Worm (Caenorhabditis elegans) whole organism, L4 larva: Measurements from ENCODE around the gene srb-13.

Experiments used
- F37D6.2 ChIP-seq: sonication (generic microtip); optimal IDR thresholded peaks from 2 replicates; lab custom pipeline; 2016; ENCODE audit warnings: mild to moderate bottlenecking, missing genetic modification characterization, missing compliant biosample characterization
- F44E2.7 ChIP-seq: fragments of 200-800 bp; sonication (Bioruptor generic); IDR thresholded peaks from 2 replicates; pipeline ENCODE4 v2.1.2; 2022; ENCODE audit warnings: missing genetic modification characterization, missing compliant biosample characterization
- F49E8.2 ChIP-seq: sonication (generic microtip); optimal IDR thresholded peaks from 2 replicates; lab custom pipeline; 2016; ENCODE audit warnings: missing compliant biosample characterization, mild to moderate bottlenecking, missing genetic modification characterization, borderline replicate concordance
- Y5F2A.4 ChIP-seq: fragments of 200-800 bp; sonication (Bioruptor generic); optimal IDR thresholded peaks from 2 replicates; lab custom pipeline; 2018; ENCODE audit warnings: mild to moderate bottlenecking, missing genetic modification characterization, missing compliant biosample characterization
- Y75B8A.6 ChIP-seq: fragments of 200-800 bp; sonication (Bioruptor generic); IDR thresholded peaks from 2 replicates; pipeline ENCODE4 v1.3.6; 2022; ENCODE audit warnings: missing genetic modification reagents, missing genetic modification characterization, missing compliant biosample characterization
- ZK546.5 ChIP-seq, 2 experiments: sonication (generic microtip); optimal IDR thresholded peaks; 2 replicates each; lab custom pipeline; 2017; ENCODE audit warnings: missing biosample characterization in 2 of 2, missing genetic modification characterization in 2 of 2
- aha-1 ChIP-seq: fragments of 150-350 bp; peaks from one replicate; lab custom pipeline; 2014; ENCODE audit warnings: missing biosample characterization, missing genetic modification characterization
- aly-2 ChIP-seq: sonication (generic microtip); optimal IDR thresholded peaks from 2 replicates; lab custom pipeline; 2018; ENCODE audit warnings: missing biosample characterization, missing genetic modification characterization
- arid-1 ChIP-seq: fragments of 200-800 bp; sonication (Bioruptor generic); conservative IDR thresholded peaks from 2 replicates; pipeline ENCODE4 v1.3.6; 2022; ENCODE audit warnings: missing genetic modification reagents, missing genetic modification characterization, missing compliant biosample characterization
- ceh-28 ChIP-seq: fragments of 150-350 bp; optimal IDR thresholded peaks from 2 replicates; lab custom pipeline; 2014; ENCODE audit warnings: missing biosample characterization, missing genetic modification reagents, missing genetic modification characterization
- ceh-44 ChIP-seq: fragments of 200-800 bp; sonication (Bioruptor generic); IDR thresholded peaks from 2 replicates; pipeline ENCODE4 v1.3.6; 2022; ENCODE audit warnings: missing genetic modification reagents, missing genetic modification characterization, missing compliant biosample characterization
- ceh-62 ChIP-seq: sonication (generic microtip); optimal IDR thresholded peaks from 2 replicates; lab custom pipeline; 2017; ENCODE audit warnings: missing biosample characterization, missing genetic modification characterization
- ces-1 ChIP-seq: fragments of 150-350 bp; sonication (generic microtip); optimal IDR thresholded peaks from 4 replicates; lab custom pipeline; 2014; ENCODE audit warnings: missing biosample characterization, missing genetic modification reagents, missing genetic modification characterization
- cey-2 ChIP-seq: sonication (generic microtip); optimal IDR thresholded peaks from 3 replicates; lab custom pipeline; 2017; ENCODE audit warnings: missing genetic modification characterization, mild to moderate bottlenecking, missing compliant biosample characterization, antibody characterized with exemption, borderline replicate concordance; ENCODE audit not compliant: insufficient read depth
- ctbp-1 ChIP-seq: fragments of 200-800 bp; sonication (Bioruptor generic); IDR thresholded peaks from 2 replicates; pipeline ENCODE4 v1.3.6; 2022; ENCODE audit warnings: missing genetic modification reagents, missing genetic modification characterization, missing compliant biosample characterization
- daf-16 ChIP-seq, 3 experiments: sonication (generic microtip); optimal IDR thresholded peaks; 2 replicates each; lab custom pipeline; 2016 to 2017; ENCODE audit warnings: missing genetic modification characterization in 3 of 3, missing genetic modification reagents in 3 of 3, mild to moderate bottlenecking in 2 of 3, missing compliant biosample characterization in 2 of 3, missing biosample characterization in 1 of 3, moderate library complexity in 1 of 3
- daf-19 ChIP-seq: fragments of 200-800 bp; sonication (Bioruptor generic); conservative IDR thresholded peaks from 2 replicates; pipeline ENCODE4 v1.3.6; 2022; ENCODE audit warnings: missing genetic modification characterization, missing compliant biosample characterization
- dmd-9 ChIP-seq: fragments of 200-800 bp; sonication (Bioruptor generic); IDR thresholded peaks from 2 replicates; pipeline ENCODE4 v1.3.6; 2022; ENCODE audit warnings: missing genetic modification reagents, missing genetic modification characterization, missing compliant biosample characterization
- dve-1 ChIP-seq: sonication (generic microtip); optimal IDR thresholded peaks from 2 replicates; lab custom pipeline; 2017; ENCODE audit warnings: antibody characterized with exemption, mild to moderate bottlenecking, missing genetic modification characterization, missing compliant biosample characterization; ENCODE audit not compliant: insufficient read depth
- egl-27 ChIP-seq: sonication (generic microtip); optimal IDR thresholded peaks from 3 replicates; lab custom pipeline; 2017; ENCODE audit warnings: missing biosample characterization, missing genetic modification reagents, missing genetic modification characterization
- gei-8 ChIP-seq: fragments of 200-800 bp; sonication (Bioruptor generic); optimal IDR thresholded peaks from 2 replicates; lab custom pipeline; 2018; ENCODE audit warnings: mild to moderate bottlenecking, missing genetic modification characterization, missing compliant biosample characterization
- hlh-11 ChIP-seq: fragments of 200-800 bp; sonication (Bioruptor generic); optimal IDR thresholded peaks from 2 replicates; lab custom pipeline; 2018; ENCODE audit warnings: mild to moderate bottlenecking, missing genetic modification characterization, missing compliant biosample characterization
- hlh-30 ChIP-seq: sonication (generic microtip); optimal IDR thresholded peaks from 2 replicates; lab custom pipeline; 2017; ENCODE audit warnings: antibody characterized with exemption, mild to moderate bottlenecking, missing genetic modification characterization, missing compliant biosample characterization; ENCODE audit not compliant: insufficient read depth
- hmg-1.1 ChIP-seq: fragments of 200-800 bp; sonication (Bioruptor generic); IDR thresholded peaks from 2 replicates; pipeline ENCODE4 v1.3.6; 2022; ENCODE audit warnings: missing genetic modification reagents, missing genetic modification characterization, missing compliant biosample characterization
- lin-15B ChIP-seq: fragments of 150-350 bp; sonication (generic microtip); optimal IDR thresholded peaks from 3 replicates; lab custom pipeline; 2014; ENCODE audit warnings: missing biosample characterization, missing genetic modification characterization
- lir-3 ChIP-seq: sonication (generic microtip); optimal IDR thresholded peaks from 2 replicates; lab custom pipeline; 2016; ENCODE audit warnings: mild to moderate bottlenecking, missing genetic modification characterization, missing compliant biosample characterization
- lsy-2 ChIP-seq, 2 experiments: fragments of 150-350 bp in 1 of 2; sonication (generic microtip) in 1 of 2; optimal IDR thresholded peaks; 2 replicates each; lab custom pipeline; 2014 to 2017; ENCODE audit warnings: missing biosample characterization in 2 of 2, missing genetic modification characterization in 2 of 2
- madf-5 ChIP-seq, 2 experiments: fragments of 200-800 bp; sonication (Bioruptor generic); IDR thresholded peaks; 2 replicates each; pipeline ENCODE4 v1.3.6; 2022; ENCODE audit warnings: missing compliant biosample characterization in 2 of 2, missing genetic modification characterization in 2 of 2
- madf-9 ChIP-seq: fragments of 200-800 bp; sonication (Bioruptor generic); conservative IDR thresholded peaks from 2 replicates; pipeline ENCODE4 v1.3.6; 2022; ENCODE audit warnings: missing genetic modification reagents, missing genetic modification characterization, missing compliant biosample characterization
- mxl-2 ChIP-seq: fragments of 200-800 bp; sonication (Bioruptor generic); conservative IDR thresholded peaks from 2 replicates; pipeline ENCODE4 v1.3.6; 2022; ENCODE audit warnings: missing genetic modification reagents, missing genetic modification characterization, missing compliant biosample characterization
- mxl-3 ChIP-seq: fragments of 200-800 bp; sonication (Bioruptor generic); optimal IDR thresholded peaks from 2 replicates; lab custom pipeline; 2018; ENCODE audit warnings: mild to moderate bottlenecking, missing genetic modification characterization, missing compliant biosample characterization
- nhr-10 ChIP-seq: fragments of 150-350 bp; optimal IDR thresholded peaks from 2 replicates; lab custom pipeline; 2014; ENCODE audit warnings: missing biosample characterization, missing genetic modification characterization
- nhr-102 ChIP-seq: sonication (generic microtip); optimal IDR thresholded peaks from 2 replicates; lab custom pipeline; 2016; ENCODE audit warnings: mild to moderate bottlenecking, missing genetic modification characterization, moderate library complexity, missing compliant biosample characterization
- nhr-111 ChIP-seq: fragments of 200-800 bp; sonication (Bioruptor generic); optimal IDR thresholded peaks from 2 replicates; lab custom pipeline; 2018; ENCODE audit warnings: mild to moderate bottlenecking, missing genetic modification characterization, missing compliant biosample characterization
- nhr-25 ChIP-seq: sonication (generic microtip); optimal IDR thresholded peaks from 2 replicates; lab custom pipeline; 2017; ENCODE audit warnings: missing genetic modification characterization, mild to moderate bottlenecking, missing compliant biosample characterization, antibody characterized with exemption, moderate library complexity, borderline replicate concordance; ENCODE audit not compliant: insufficient read depth
- nhr-28 ChIP-seq: fragments of 150-350 bp; optimal IDR thresholded peaks from 2 replicates; lab custom pipeline; 2014; ENCODE audit warnings: missing biosample characterization, missing genetic modification characterization
- nhr-41 ChIP-seq: fragments of 200-800 bp; sonication (Bioruptor generic); IDR thresholded peaks from 2 replicates; pipeline ENCODE4 v1.3.6; 2022; ENCODE audit warnings: missing genetic modification reagents, missing genetic modification characterization, missing compliant biosample characterization
- nhr-6 ChIP-seq: fragments of 150-350 bp; optimal IDR thresholded peaks from 2 replicates; lab custom pipeline; 2014; ENCODE audit warnings: missing biosample characterization, missing genetic modification characterization
- nhr-77 ChIP-seq: fragments of 150-350 bp; optimal IDR thresholded peaks from 2 replicates; lab custom pipeline; 2014; ENCODE audit warnings: missing biosample characterization, missing genetic modification characterization
- pha-4 ChIP-seq, 2 experiments: fragments of 150-350 bp in 1 of 2; fragments of 200-800 bp in 1 of 2; sonication (Bioruptor generic) in 1 of 2; IDR thresholded peaks in 1 of 2; optimal IDR thresholded peaks in 1 of 2; 2 replicates each; pipeline versions ENCODE4 v1.3.6 to Lab custom; 2014 to 2022; ENCODE audit warnings: missing genetic modification characterization in 2 of 2, missing genetic modification reagents in 2 of 2, missing biosample characterization in 1 of 2, missing compliant biosample characterization in 1 of 2
- saeg-2 ChIP-seq: fragments of 200-800 bp; sonication (Bioruptor generic); IDR thresholded peaks from 2 replicates; pipeline ENCODE4 v1.3.6; 2022; ENCODE audit warnings: missing genetic modification reagents, missing genetic modification characterization, missing compliant biosample characterization
- sdz-12 ChIP-seq: fragments of 200-800 bp; sonication (Bioruptor generic); optimal IDR thresholded peaks from 2 replicates; lab custom pipeline; 2018; ENCODE audit warnings: mild to moderate bottlenecking, missing genetic modification characterization, missing compliant biosample characterization
- spr-1 ChIP-seq: sonication (generic microtip); optimal IDR thresholded peaks from 2 replicates; lab custom pipeline; 2016; ENCODE audit warnings: mild to moderate bottlenecking, missing genetic modification characterization, missing compliant biosample characterization
- unc-130 ChIP-seq: sonication (generic microtip); optimal IDR thresholded peaks from 2 replicates; lab custom pipeline; 2016; ENCODE audit warnings: missing genetic modification reagents, missing genetic modification characterization, missing compliant biosample characterization
- unc-62 ChIP-seq, 3 experiments: fragments of 150-350 bp in 1 of 3; sonication (generic microtip); optimal IDR thresholded peaks in 2 of 3; peaks in 1 of 3; 1 replicate in 1 of 3; 2 replicates in 2 of 3; lab custom pipeline; 2014 to 2017; ENCODE audit warnings: missing biosample characterization in 3 of 3, missing genetic modification characterization in 3 of 3, missing genetic modification reagents in 3 of 3, missing genotype in 1 of 3
- ztf-11 ChIP-seq: fragments of 150-350 bp; optimal IDR thresholded peaks from 2 replicates; lab custom pipeline; 2014; ENCODE audit warnings: missing biosample characterization, missing genetic modification characterization

srb-13 gene

ce11 chrII:5157525-5157924 is at the start of gene srb-13:
Gene srb-13 (minus strand): TSS chrII:5157625.
- no peak for TF ChIP-seq sdz-12 (GFP tag; lab: Kevin White, UChicago)
- TF ChIP-seq F44E2.7 (GFP tag; lab: Robert Waterston, UW): no peak
- no peak for TF ChIP-seq hmg-1.1 (GFP tag; lab: Robert Waterston, UW)

DNA sequence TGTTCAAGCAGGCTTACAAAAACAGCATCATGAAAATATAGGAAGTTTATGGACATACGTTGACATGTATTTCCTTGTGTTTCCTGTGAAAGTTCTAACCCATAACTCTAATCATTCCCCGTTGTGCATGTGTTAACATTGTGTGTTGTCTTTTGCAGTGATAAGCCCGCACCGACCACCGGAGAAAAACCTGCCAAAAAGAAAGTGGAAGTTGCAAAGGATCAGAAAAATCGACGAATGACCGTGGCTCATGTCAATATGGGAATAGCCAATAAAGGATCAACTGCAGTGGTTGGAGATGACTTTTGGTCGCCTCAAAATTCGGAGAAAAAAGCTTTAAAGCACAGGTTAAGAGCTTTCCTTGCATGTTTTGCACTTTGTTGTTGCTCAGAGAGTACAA is 47.9 kb upstream of the srb-13 start:
- TF ChIP-seq nhr-77 (tag; lab: Kevin White, UChicago): no peak
- TF ChIP-seq mxl-3 (GFP tag; lab: Kevin White, UChicago): no peak
- TF ChIP-seq dmd-9 (GFP tag; lab: Robert Waterston, UW): no peak
- peak; percentile 82 for TF ChIP-seq aha-1 (tag; lab: Kevin White, UChicago)
- TF ChIP-seq madf-5 (GFP tag; IDR thresholded peaks at IDR 0.05; lab: Robert Waterston, UW): no peak
- TF ChIP-seq F49E8.2 (tag; lab: Kevin White, UChicago): no peak
- peak; percentile 7 for TF ChIP-seq nhr-28
- TF ChIP-seq mxl-2: no peak
- no peak for TF ChIP-seq daf-16 (GFP tag; optimal IDR thresholded peaks at IDR 0.05; lab: Kevin White, UChicago)
- peak; percentile 16 for TF ChIP-seq daf-16 (tag; optimal IDR thresholded peaks at IDR 0.05; lab: Kevin White, UChicago)
- no peak for TF ChIP-seq madf-9 (GFP tag; lab: Robert Waterston, UW)
- TF ChIP-seq nhr-111: no peak
- TF ChIP-seq F37D6.2 (tag; lab: Kevin White, UChicago): no peak
- TF ChIP-seq pha-4 (GFP tag; IDR thresholded peaks at IDR 0.05; lab: Robert Waterston, UW): no peak
- TF ChIP-seq pha-4 (tag; optimal IDR thresholded peaks at IDR 0.05; lab: Kevin White, UChicago): no peak
- TF ChIP-seq saeg-2 (GFP tag; lab: Robert Waterston, UW): no peak
- no peak for TF ChIP-seq arid-1 (GFP tag; lab: Robert Waterston, UW)
- TF ChIP-seq Y5F2A.4 (GFP tag; lab: Kevin White, UChicago): no peak

ce11 chrII:5202930-5203329 is 45.5 kb upstream of the srb-13 start, which contains the start of gene ampd-1:
Gene ampd-1 (plus strand): TSS chrII:5203322.
- TF ChIP-seq cey-2 (tag; lab: Kevin White, UChicago) (no peak), ces-1 (GFP tag; lab: Kevin White, UChicago) (no peak), nhr-28 (peak; percentile 16), Y75B8A.6 (GFP tag; lab: Robert Waterston, UW) (no peak), ceh-62 (no peak), nhr-102 (peak; percentile 24), hlh-11 (tag; lab: Kevin White, UChicago) (peak; percentile 67), ZK546.5 (tag; optimal IDR thresholded peaks at IDR 0.05; lab: Kevin White, UChicago) (no peak), ceh-44 (no peak), egl-27 (tag; lab: Kevin White, UChicago) (no peak), hlh-30 (tag; lab: Kevin White, UChicago) (peak; percentile 58), unc-130 (no peak), madf-9 (GFP tag; lab: Robert Waterston, UW) (no peak), lir-3 (tag; lab: Kevin White, UChicago) (no peak), nhr-6 (tag; lab: Kevin White, UChicago) (no peak), ztf-11 (tag; lab: Kevin White, UChicago) (no peak), nhr-41 (GFP tag; lab: Robert Waterston, UW) (no peak), nhr-10 (no peak), gei-8 (GFP tag; lab: Kevin White, UChicago) (no peak), lsy-2 (tag; optimal IDR thresholded peaks at IDR 0.05; lab: Kevin White, UChicago) (peak in 1 of 2 experiments; percentile 12), F44E2.7 (GFP tag; lab: Robert Waterston, UW) (no peak), daf-19 (GFP tag; lab: Robert Waterston, UW) (no peak), lin-15B (tag; lab: Kevin White, UChicago) (no peak), mxl-2 (no peak), ctbp-1 (GFP tag; lab: Robert Waterston, UW) (no peak), unc-62 (GFP tag; optimal IDR thresholded peaks at IDR 0.05 in 1 of 2; lab: Kevin White, UChicago) (no peak), unc-62 (tag; optimal IDR thresholded peaks at IDR 0.05; lab: Kevin White, UChicago) (no peak), ceh-28 (tag; lab: Kevin White, UChicago) (no peak), dve-1 (tag; lab: Kevin White, UChicago) (peak; percentile 88), spr-1 (tag; lab: Kevin White, UChicago) (no peak), nhr-25 (tag; lab: Kevin White, UChicago) (no peak), aly-2 (tag; lab: Kevin White, UChicago) (no peak)
